Worm (Caenorhabditis elegans) whole organism, L3 larva: ENCODE results near the gene hbl-1.

Experiments
- ama-1 ChIP-seq: fragments of 150-350 bp; optimal IDR thresholded peaks from 2 replicates; lab custom pipeline; 2018
- ceh-82 ChIP-seq: fragments of 150-350 bp; optimal IDR thresholded peaks from 2 replicates; lab custom pipeline; 2014; ENCODE audit warnings: missing biosample characterization, missing genetic modification characterization
- jun-1 ChIP-seq: fragments of 150-350 bp; optimal IDR thresholded peaks from 2 replicates; lab custom pipeline; 2014; ENCODE audit warnings: missing biosample characterization, missing genetic modification reagents, missing genetic modification characterization
- nhr-237 ChIP-seq: fragments of 150-350 bp; optimal IDR thresholded peaks from 2 replicates; lab custom pipeline; 2014; ENCODE audit warnings: missing biosample characterization, missing genetic modification characterization
- nhr-25 ChIP-seq: sonication (generic microtip); optimal IDR thresholded peaks from 2 replicates; lab custom pipeline; 2017; ENCODE audit warnings: missing biosample characterization, missing genetic modification characterization
- nhr-76 ChIP-seq: fragments of 150-350 bp; sonication (generic microtip); optimal IDR thresholded peaks from 5 replicates; lab custom pipeline; 2014; ENCODE audit warnings: missing biosample characterization, missing genetic modification characterization
- nhr-77 ChIP-seq: fragments of 150-350 bp; optimal IDR thresholded peaks from 2 replicates; lab custom pipeline; 2014; ENCODE audit warnings: missing biosample characterization, missing genetic modification characterization
- pha-4 ChIP-seq: fragments of 150-350 bp; optimal IDR thresholded peaks from 2 replicates; lab custom pipeline; 2014; ENCODE audit warnings: missing biosample characterization, missing genetic modification reagents, missing genetic modification characterization
- pqm-1 ChIP-seq: fragments of 150-350 bp; optimal IDR thresholded peaks from 2 replicates; lab custom pipeline; 2017; ENCODE audit warnings: missing biosample characterization, missing genetic modification characterization, inconsistent platforms

- TF ChIP-seq nhr-25 (tag; lab: Kevin White, UChicago) (no peak), pqm-1 (tag; lab: Kevin White, UChicago) (peak; percentile 1), pha-4 (tag; lab: Kevin White, UChicago) (peak; percentile 51), jun-1 (no peak), nhr-77 (tag; lab: Kevin White, UChicago) (no peak), ama-1 (no peak), ceh-82 (tag; lab: Kevin White, UChicago) (no peak), nhr-237 (tag; lab: Kevin White, UChicago) (no peak), nhr-76 (tag; lab: Kevin White, UChicago) (no peak)
Observed at ce11 chrX:5775804-5776252, 46.1 kb upstream of the hbl-1 start.
